Worm (Caenorhabditis elegans) whole organism, L3 larva: ENCODE data around the gene T10C6.10.

Experiments used
- nhr-237 ChIP-seq: fragments of 150-350 bp; optimal IDR thresholded peaks from 2 replicates; lab custom pipeline; 2014; ENCODE audit warnings: missing biosample characterization, missing genetic modification characterization
- skn-1 ChIP-seq: fragments of 150-350 bp; optimal IDR thresholded peaks from 2 replicates; lab custom pipeline; 2014; ENCODE audit warnings: missing biosample characterization, missing genetic modification characterization
- snpc-4 ChIP-seq: fragments of 150-350 bp; optimal IDR thresholded peaks from 2 replicates; lab custom pipeline; 2014; ENCODE audit warnings: missing biosample characterization, missing genetic modification characterization

DNA sequence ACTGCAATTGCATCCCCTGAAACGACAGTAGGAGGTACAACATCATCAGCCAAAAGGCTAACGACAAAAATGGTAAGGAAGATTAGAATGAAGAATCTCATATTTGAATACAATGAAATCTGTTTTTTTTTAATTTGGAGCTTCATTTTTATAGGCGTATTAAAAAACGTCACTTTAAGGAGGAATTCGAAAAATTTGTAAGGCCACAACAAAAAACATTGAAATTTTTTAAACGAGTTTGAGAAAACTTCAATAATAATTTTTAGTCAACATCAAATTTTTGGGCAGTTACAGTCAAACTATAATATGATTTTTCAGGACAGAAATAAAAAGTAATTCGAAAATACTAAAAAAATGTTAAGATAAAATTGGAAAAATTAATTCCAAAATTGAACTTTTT, 26.6 kb downstream of the T10C6.10 start, which contains the start of gene F14H3.14:
- TF ChIP-seq nhr-237 (tag; lab: Kevin White, UChicago), result no peak
- TF ChIP-seq snpc-4 (tag; lab: Kevin White, UChicago), result no peak
- TF ChIP-seq skn-1 (tag; lab: Kevin White, UChicago), result no peak
